Fruit fly (Drosophila melanogaster): ENCODE data around the gene caps.

The caps gene

DNA sequence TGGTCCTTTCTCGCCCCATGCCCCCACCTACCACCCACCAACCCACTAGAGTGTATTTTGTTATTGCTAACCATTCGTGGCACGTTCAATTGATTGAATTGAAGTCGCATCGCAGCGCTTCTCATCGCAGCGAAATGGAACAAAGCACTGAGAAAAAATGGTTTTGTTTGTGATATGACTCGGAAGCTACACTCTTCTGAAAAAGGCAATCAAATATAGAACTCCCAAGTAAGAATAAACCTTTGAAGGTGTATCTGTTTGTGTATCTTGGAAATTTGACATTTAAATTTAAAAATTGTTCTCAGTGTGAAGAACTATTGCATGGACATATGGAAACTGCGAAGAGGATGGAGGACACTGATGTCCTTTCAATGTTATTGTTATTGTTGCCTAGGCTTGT is 67.2 kb downstream of the caps start:
- TF ChIP-seq CG17801 (GFP tag; optimal IDR thresholded peaks at IDR 0.05; ENCODE audit: partially characterized antibody) = no peak

DNA sequence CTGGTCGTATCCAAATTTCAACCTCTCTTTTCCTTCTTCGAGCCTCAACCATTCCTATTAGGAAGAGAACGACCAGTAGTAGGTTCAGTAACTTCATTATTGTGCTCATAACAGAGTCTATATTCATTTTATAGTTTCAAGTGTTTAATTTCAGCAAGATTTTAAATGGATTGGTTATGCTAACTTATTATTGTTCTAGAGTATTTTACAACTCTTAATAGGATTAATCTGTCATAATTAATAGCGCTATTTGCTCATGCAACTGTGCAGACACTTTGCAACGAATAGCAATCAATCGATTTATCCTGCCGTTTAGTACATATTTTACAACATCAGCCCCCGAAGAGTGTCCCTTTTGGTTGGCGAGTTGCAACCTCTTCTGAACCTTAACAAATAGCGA is 68.3 kb downstream of the caps start, which contains the start of gene Sfp70A4:
TSS of gene Sfp70A4 (minus strand) at position 101 of the 400 bp plus-strand sequence.
- no peak for TF ChIP-seq CG17801 (GFP tag; optimal IDR thresholded peaks at IDR 0.05; ENCODE audit: partially characterized antibody)

DNA sequence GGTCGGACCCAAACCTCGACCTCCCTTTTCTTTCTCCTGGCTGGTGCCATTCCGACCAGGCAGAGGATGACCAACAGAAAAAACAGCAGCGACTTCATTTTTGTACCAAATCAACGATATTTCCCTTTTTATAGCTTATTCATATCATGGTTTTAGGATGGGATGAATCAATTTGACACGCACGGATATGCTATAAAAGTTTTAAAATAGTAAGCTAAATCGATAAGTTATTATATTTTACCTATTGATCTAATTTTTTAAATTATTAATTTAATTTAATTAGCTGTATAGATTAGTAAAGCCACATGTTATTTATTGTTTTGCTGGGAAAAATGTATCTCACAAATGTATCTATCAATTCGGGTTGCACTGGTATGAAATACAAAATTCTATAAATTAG is 70.4 kb downstream of the caps start, which contains the start of gene CG42481:
TSS of gene CG42481 (minus strand) at position 101 of the 400 bp plus-strand sequence.
- no peak for TF ChIP-seq CG17801 (GFP tag; optimal IDR thresholded peaks at IDR 0.05; ENCODE audit: partially characterized antibody)

DNA sequence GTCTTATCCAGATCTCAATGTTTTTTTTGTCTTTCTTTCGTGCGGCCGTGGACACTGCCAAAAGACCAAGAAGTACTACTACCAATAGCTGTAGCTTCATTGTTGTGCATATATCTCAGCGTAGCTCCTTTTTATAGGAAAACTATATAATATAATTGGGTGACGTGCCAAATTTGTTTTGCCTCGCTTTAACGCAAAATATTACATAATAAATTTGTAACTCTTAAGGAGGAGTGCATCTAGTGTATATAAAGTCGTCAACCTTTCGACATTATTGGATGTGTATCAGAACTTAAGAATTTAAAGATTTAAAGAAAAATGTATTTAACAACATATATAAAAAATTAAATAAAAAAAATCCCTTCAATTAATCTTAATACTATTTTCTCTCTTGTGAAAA is 71.6 kb downstream of the caps start, which contains the start of gene CG43147:
TSS of gene CG43147 (minus strand) at position 101 of the 400 bp plus-strand sequence.
- no peak for TF ChIP-seq CG17801 (GFP tag; optimal IDR thresholded peaks at IDR 0.05; ENCODE audit: partially characterized antibody)

DNA sequence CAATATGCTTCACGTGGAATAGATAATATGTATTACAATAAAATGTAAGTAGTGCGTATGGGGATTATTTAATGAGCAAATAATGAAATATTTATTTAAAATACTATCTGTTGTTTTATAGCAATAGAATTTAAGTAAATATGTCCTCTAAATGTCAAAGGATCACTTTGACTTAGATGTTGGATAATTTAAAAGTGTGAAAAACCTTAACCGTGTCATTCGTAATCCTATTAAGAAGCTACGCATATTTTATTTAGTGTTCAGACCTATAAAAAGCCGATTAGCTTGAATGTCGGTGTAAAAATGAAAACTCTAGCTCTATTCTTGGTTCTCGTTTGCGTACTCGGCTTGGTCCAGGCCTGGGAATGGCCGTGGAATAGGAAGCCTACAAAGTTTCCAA is 72.8 kb downstream of the caps start, which contains the start of gene SP:
TSS of gene SP (plus strand) at position 301 of the 400 bp plus-strand sequence.
- no peak for TF ChIP-seq CG17801 (GFP tag; optimal IDR thresholded peaks at IDR 0.05; ENCODE audit: partially characterized antibody)

DNA sequence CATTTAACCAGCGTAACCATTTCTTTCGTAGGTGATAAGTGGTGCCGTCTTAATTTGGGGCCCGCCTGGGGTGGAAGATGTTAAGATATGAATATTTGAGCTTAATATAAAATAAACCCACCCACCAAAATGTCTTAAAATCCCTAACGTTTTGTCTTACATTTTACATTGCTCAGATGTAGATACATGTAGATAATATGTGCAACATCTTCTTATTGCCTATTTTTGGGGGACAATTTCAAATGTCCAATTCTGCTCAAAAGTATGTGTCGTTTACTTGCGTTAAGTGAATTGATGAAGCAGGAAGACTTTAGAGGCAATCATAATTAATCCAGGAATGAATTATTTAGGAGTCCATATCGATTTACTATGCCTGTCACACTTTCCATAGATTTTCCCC is 73.3 kb downstream of the caps start:
- TF ChIP-seq CG17801 (GFP tag; optimal IDR thresholded peaks at IDR 0.05; ENCODE audit: partially characterized antibody) = no peak

DNA sequence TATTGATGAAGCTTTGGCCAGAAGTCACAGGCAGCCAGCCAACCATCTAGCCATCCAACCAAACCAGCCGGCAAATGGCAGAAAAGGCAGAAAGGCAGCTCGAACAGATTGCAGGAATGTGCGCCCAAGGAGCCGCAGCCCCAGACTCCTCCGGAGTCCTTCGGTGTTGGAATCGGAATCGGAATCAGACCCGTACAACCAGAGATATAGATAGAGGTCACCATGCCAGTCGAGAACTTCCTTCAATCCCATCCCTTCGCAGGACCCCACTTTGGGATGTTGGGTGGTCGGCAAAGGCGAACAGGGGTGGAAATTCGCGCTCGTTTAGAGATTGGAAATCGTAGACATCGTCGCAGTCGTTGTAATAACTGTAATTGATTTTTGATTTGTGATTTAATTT is 83.8 kb downstream of the caps start:
- no peak for TF ChIP-seq CG17801 (GFP tag; optimal IDR thresholded peaks at IDR 0.05; ENCODE audit: partially characterized antibody)

DNA sequence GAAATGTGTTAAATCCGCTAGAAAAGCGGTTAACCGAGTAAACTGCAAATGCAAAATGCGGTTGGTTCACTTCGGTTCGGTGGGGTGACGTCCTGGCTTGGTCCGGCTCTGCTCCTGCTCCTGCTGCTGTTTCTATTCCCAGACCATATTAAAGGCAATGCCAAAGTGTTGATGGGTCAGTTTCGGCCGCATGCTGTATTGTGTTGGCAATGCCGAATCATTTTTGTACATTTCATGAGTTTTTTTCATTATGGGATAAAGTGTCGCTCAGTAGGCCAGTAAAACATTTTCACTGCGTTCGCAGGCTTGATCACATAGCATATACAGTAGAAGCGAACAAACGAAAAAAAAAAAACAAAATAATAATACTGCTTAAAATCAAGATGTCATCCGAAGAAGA is 100.3 kb downstream of the caps start, which contains the start of gene CG14113:
TSS of gene CG14113 (plus strand) at position 301 of the 400 bp plus-strand sequence.
- TF ChIP-seq CG17801 (GFP tag; optimal IDR thresholded peaks at IDR 0.05; ENCODE audit: partially characterized antibody) = no peak
